Worm (Caenorhabditis elegans): Measurements from ENCODE around the gene ZK546.2.

ce11 chrII:4975311-4975710 lies 29.5 kb downstream of the ZK546.2 start:
- TF ChIP-seq skn-1 (tag; optimal IDR thresholded peaks at IDR 0.05) (no peak), pha-4 (tag; optimal IDR thresholded peaks at IDR 0.05) (no peak), nhr-28 (tag; optimal IDR thresholded peaks at IDR 0.05) (no peak), fkh-10 (GFP tag; optimal IDR thresholded peaks at IDR 0.05) (no peak), elt-1 (tag; optimal IDR thresholded peaks at IDR 0.05) (no peak), lin-39 (tag; optimal IDR thresholded peaks at IDR 0.05) (no peak), nhr-67 (tag; optimal IDR thresholded peaks at IDR 0.05) (no peak), ztf-11 (tag; optimal IDR thresholded peaks at IDR 0.05) (no peak), unc-62 (GFP tag; optimal IDR thresholded peaks at IDR 0.05) (no peak), ceh-9 (tag; optimal IDR thresholded peaks at IDR 0.05) (no peak)
